Worm (Caenorhabditis elegans) whole organism, mixed stage, embryonic: ENCODE measurements around the gene F23F1.2.

Experiments
- ceh-39 ChIP-seq: fragments of 150-350 bp; optimal IDR thresholded peaks from 2 replicates; lab custom pipeline; 2014; ENCODE audit warnings: missing biosample characterization, missing genetic modification characterization
- elt-3 ChIP-seq: fragments of 150-350 bp; optimal IDR thresholded peaks from 2 replicates; lab custom pipeline; 2014; ENCODE audit warnings: missing biosample characterization, missing genetic modification characterization
- flh-1 ChIP-seq: fragments of 200-800 bp; sonication (Bioruptor generic); optimal IDR thresholded peaks from 2 replicates; lab custom pipeline; 2018; ENCODE audit warnings: mild to moderate bottlenecking, missing genetic modification characterization, moderate library complexity, missing compliant biosample characterization
- lsy-2 ChIP-seq: fragments of 150-350 bp; optimal IDR thresholded peaks from 2 replicates; lab custom pipeline; 2014; ENCODE audit warnings: missing biosample characterization, missing genetic modification characterization
- nhr-12 ChIP-seq: fragments of 150-350 bp; optimal IDR thresholded peaks from 2 replicates; lab custom pipeline; 2014; ENCODE audit warnings: missing biosample characterization, missing genetic modification characterization
- nhr-237 ChIP-seq: fragments of 150-350 bp; optimal IDR thresholded peaks from 2 replicates; lab custom pipeline; 2014; ENCODE audit warnings: missing biosample characterization, missing genetic modification characterization
- nhr-28 ChIP-seq: fragments of 150-350 bp; optimal IDR thresholded peaks from 2 replicates; lab custom pipeline; 2014; ENCODE audit warnings: missing biosample characterization, missing genetic modification characterization
- nhr-76 ChIP-seq: sonication (generic microtip); optimal IDR thresholded peaks from 2 replicates; lab custom pipeline; 2017; ENCODE audit warnings: missing biosample characterization, missing genetic modification characterization
- unc-39 ChIP-seq: fragments of 150-350 bp; optimal IDR thresholded peaks from 2 replicates; lab custom pipeline; 2014; ENCODE audit warnings: missing biosample characterization, missing genetic modification characterization

- TF ChIP-seq lsy-2 (tag; lab: Kevin White, UChicago), result no peak
- TF ChIP-seq flh-1 (GFP tag; lab: Kevin White, UChicago), result no peak
- no peak for TF ChIP-seq elt-3
- TF ChIP-seq nhr-237 (tag; lab: Kevin White, UChicago), result no peak
- no peak for TF ChIP-seq nhr-12 (tag; lab: Kevin White, UChicago)
- no peak for TF ChIP-seq unc-39 (tag; lab: Kevin White, UChicago)
- no peak for TF ChIP-seq nhr-76
- TF ChIP-seq nhr-28 (tag; lab: Kevin White, UChicago), result no peak
- TF ChIP-seq ceh-39, result no peak
These were observed 22.2 kb upstream of the F23F1.2 start, which contains the start of gene best-4 for ce11 chrII:11783-12182.
